Worm (Caenorhabditis elegans): ENCODE results near the gene hil-1.

- TF ChIP-seq W03F9.2 (tag; optimal IDR thresholded peaks at IDR 0.05) (no peak), him-1 (tag; optimal IDR thresholded peaks at IDR 0.05) (no peak)
Measured at ce11 chrV:14942898-14943297, 6.7 kb upstream of the hil-1 start.

All from whole organism, L4/young adult.